Fruit fly (Drosophila melanogaster): Measurements from ENCODE around the gene CG2211.

The CG2211 gene

dm6 chr3L:1335428-1335764 is 237 bp upstream of the CG2211 start (continued):
- peak; percentile 50 for TF ChIP-seq caup (GFP tag; optimal IDR thresholded peaks at IDR 0.05; ENCODE audit: severe bottlenecking)
- TF ChIP-seq lab (GFP tag; optimal IDR thresholded peaks at IDR 0.05), result peak; percentile 81
- peak; percentile 59; the same call in 1 of the 3 replicates for TF ChIP-seq H15 (GFP tag; IDR thresholded peaks at IDR 0.05)
- no peak for TF ChIP-seq dan (GFP tag; IDR thresholded peaks at IDR 0.05)
- TF ChIP-seq nau (GFP tag; optimal IDR thresholded peaks at IDR 0.05), result no peak
- peak; percentile 48 for TF ChIP-seq zfh2 (GFP tag; optimal IDR thresholded peaks at IDR 0.05)
- TF ChIP-seq slbo (GFP tag; IDR thresholded peaks at IDR 0.05), result peak; percentile 82
- no peak for TF ChIP-seq lov (optimal IDR thresholded peaks at IDR 0.05)
- 0 out of 3 replicates have a peak, but pooled peaks have one; percentile 27 for TF ChIP-seq lov (GFP tag; IDR thresholded peaks at IDR 0.05)
- TF ChIP-seq CG10543 (GFP tag; optimal IDR thresholded peaks at IDR 0.05), result no peak
- TF ChIP-seq da (GFP tag; optimal IDR thresholded peaks at IDR 0.05), result no peak
- TF ChIP-seq grau (tag; optimal IDR thresholded peaks at IDR 0.05), result peak; percentile 95
- peak; percentile 54 for TF ChIP-seq CG31224 (GFP tag; IDR thresholded peaks at IDR 0.05)
- TF ChIP-seq CG9437 (GFP tag; optimal IDR thresholded peaks at IDR 0.05), result no peak
- no peak for TF ChIP-seq CG4424 (GFP tag; optimal IDR thresholded peaks at IDR 0.05)
- TF ChIP-seq Aef1 (GFP tag; IDR thresholded peaks at IDR 0.05), result peak; percentile 60
- TF ChIP-seq Antp (GFP tag; optimal IDR thresholded peaks at IDR 0.05), result peak; percentile 40
- TF ChIP-seq CG13894 (tag; optimal IDR thresholded peaks at IDR 0.05), result peak; percentile 19
- peak; percentile 55; the same call in 1 of the 3 replicates for TF ChIP-seq B-H1 (GFP tag; IDR thresholded peaks at IDR 0.05)
- no peak for TF ChIP-seq CG42726 (GFP tag; IDR thresholded peaks at IDR 0.05; ENCODE audit: partially characterized antibody)
- TF ChIP-seq CoRest (tag; optimal IDR thresholded peaks at IDR 0.05), result peak; percentile 28
- TF ChIP-seq vnd (GFP tag; IDR thresholded peaks at IDR 0.05; ENCODE audit: partially characterized antibody), result no peak
- 0 out of 3 replicates have a peak, but pooled peaks have one; percentile 25 for TF ChIP-seq CG11093 (GFP tag; IDR thresholded peaks at IDR 0.05)
- TF ChIP-seq D19B (GFP tag; optimal IDR thresholded peaks at IDR 0.05), result no peak
- TF ChIP-seq Lhr (GFP tag; optimal IDR thresholded peaks at IDR 0.05), result no peak
- peak; percentile 68 for TF ChIP-seq CG18599 (GFP tag; optimal IDR thresholded peaks at IDR 0.05)
- no peak for TF ChIP-seq CG8388 (GFP tag; optimal IDR thresholded peaks at IDR 0.05)
- no peak for TF ChIP-seq Tbp (GFP tag; optimal IDR thresholded peaks at IDR 0.05)
- peak; percentile 29 for TF ChIP-seq CG17385 (GFP tag; optimal IDR thresholded peaks at IDR 0.05)
- no peak for TF ChIP-seq pfk (GFP tag; optimal IDR thresholded peaks at IDR 0.05)
- TF ChIP-seq Dref (GFP tag; IDR thresholded peaks at IDR 0.05), result no peak
- TF ChIP-seq otp (GFP tag; IDR thresholded peaks at IDR 0.05), result no peak
- peak; percentile 64 for TF ChIP-seq her (GFP tag; optimal IDR thresholded peaks at IDR 0.05)
- TF ChIP-seq CG14050 (GFP tag; IDR thresholded peaks at IDR 0.05), result peak; percentile 38; the same call in 2 of the 3 replicates
- TF ChIP-seq ara (GFP tag; IDR thresholded peaks at IDR 0.05), result no peak
- TF ChIP-seq CG6175 (GFP tag; IDR thresholded peaks at IDR 0.05), result no peak
- no peak for TF ChIP-seq CG10147 (GFP tag; optimal IDR thresholded peaks at IDR 0.05)
- TF ChIP-seq CG4730 (GFP tag; IDR thresholded peaks at IDR 0.05), result peak; percentile 30; the same call in 1 of the 2 replicates
- TF ChIP-seq pho (GFP tag; optimal IDR thresholded peaks at IDR 0.05), result peak; percentile 33
- TF ChIP-seq CG17186 (GFP tag; optimal IDR thresholded peaks at IDR 0.05), result no peak
- no peak for TF ChIP-seq br (optimal IDR thresholded peaks at IDR 0.05)
- 0 out of 2 replicates have a peak, but pooled peaks have one; percentile 30 for TF ChIP-seq Awh (GFP tag; IDR thresholded peaks at IDR 0.05)
- peak; percentile 49 for TF ChIP-seq CG1647 (GFP tag; optimal IDR thresholded peaks at IDR 0.05)
- TF ChIP-seq Dip2 (GFP tag; IDR thresholded peaks at IDR 0.05), result no peak
- peak; percentile 29 for TF ChIP-seq az2 (GFP tag; optimal IDR thresholded peaks at IDR 0.05)
- TF ChIP-seq bcd (GFP tag; optimal IDR thresholded peaks at IDR 0.05), result no peak
- peak; percentile 42 for TF ChIP-seq kah (GFP tag; optimal IDR thresholded peaks at IDR 0.05)
- no peak for TF ChIP-seq CG4820 (GFP tag; optimal IDR thresholded peaks at IDR 0.05)
- no peak for TF ChIP-seq CG17802 (tag; optimal IDR thresholded peaks at IDR 0.05)
- TF ChIP-seq Atf3 (GFP tag; optimal IDR thresholded peaks at IDR 0.05), result no peak
- no peak for TF ChIP-seq CG8924 (tag; optimal IDR thresholded peaks at IDR 0.05)
- no peak for TF ChIP-seq disco-r (GFP tag; optimal IDR thresholded peaks at IDR 0.05)

All from whole organism, embryonic.